Worm (Caenorhabditis elegans) whole organism, midembryonic: ENCODE data around the gene stdh-2.

Experiments used
- T22C8.4 ChIP-seq: fragments of 200-800 bp; sonication (Bioruptor generic); IDR thresholded peaks from 2 replicates; pipeline ENCODE4 v1.3.6; 2022; ENCODE audit warnings: missing genetic modification characterization, missing compliant biosample characterization
- cog-1 ChIP-seq: sonication (generic microtip); optimal IDR thresholded peaks from 2 replicates; lab custom pipeline; 2016; ENCODE audit warnings: missing genetic modification characterization, missing compliant biosample characterization
- flt-1 ChIP-seq: fragments of 200-800 bp; sonication (Bioruptor generic); IDR thresholded peaks from 2 replicates; pipeline ENCODE4 v1.3.6; 2022; ENCODE audit warnings: missing genetic modification characterization, missing compliant biosample characterization
- klf-2 ChIP-seq: fragments of 200-800 bp; sonication (Bioruptor generic); conservative IDR thresholded peaks from 2 replicates; pipeline ENCODE4 v1.3.6; 2022; ENCODE audit warnings: missing genetic modification reagents, missing genetic modification characterization, missing compliant biosample characterization
- med-1 ChIP-seq: sonication (generic microtip); optimal IDR thresholded peaks from 2 replicates; lab custom pipeline; 2017; ENCODE audit warnings: missing genetic modification characterization, mild to moderate bottlenecking, missing compliant biosample characterization, antibody characterized with exemption, missing genetic modification reagents; ENCODE audit not compliant: insufficient read depth
- ref-1 ChIP-seq: fragments of 200-800 bp; sonication (Bioruptor generic); conservative IDR thresholded peaks from 2 replicates; pipeline ENCODE4 v1.3.6; 2022; ENCODE audit warnings: missing genetic modification reagents, missing genetic modification characterization, missing compliant biosample characterization
- tab-1 ChIP-seq: fragments of 200-800 bp; sonication (Bioruptor generic); IDR thresholded peaks from 2 replicates; pipeline ENCODE4 v1.3.6; 2022; ENCODE audit warnings: missing genetic modification characterization, missing compliant biosample characterization
- ztf-23 ChIP-seq: fragments of 200-800 bp; sonication (Bioruptor generic); IDR thresholded peaks from 2 replicates; pipeline ENCODE4 v1.3.6; 2022; ENCODE audit warnings: missing genetic modification reagents, missing genetic modification characterization, missing compliant biosample characterization
- ztf-29 ChIP-seq: fragments of 200-800 bp; sonication (Bioruptor generic); IDR thresholded peaks from 2 replicates; pipeline ENCODE4 v1.3.6; 2022; ENCODE audit warnings: missing genetic modification reagents, missing genetic modification characterization, missing compliant biosample characterization

ce11 chrV:16175227-16175626 lies 48.9 kb upstream of the stdh-2 start:
- TF ChIP-seq ztf-23 (GFP tag; lab: Robert Waterston, UW) (no peak), klf-2 (GFP tag; lab: Robert Waterston, UW) (no peak), flt-1 (GFP tag; lab: Robert Waterston, UW) (no peak), T22C8.4 (no peak), med-1 (no peak), ref-1 (GFP tag; lab: Robert Waterston, UW) (no peak), ztf-29 (no peak), tab-1 (GFP tag; lab: Robert Waterston, UW) (no peak), cog-1 (tag; lab: Kevin White, UChicago) (no peak)
